Fruit fly (Drosophila melanogaster): ENCODE measurements around the gene CG4367.

Gene CG4367

DNA sequence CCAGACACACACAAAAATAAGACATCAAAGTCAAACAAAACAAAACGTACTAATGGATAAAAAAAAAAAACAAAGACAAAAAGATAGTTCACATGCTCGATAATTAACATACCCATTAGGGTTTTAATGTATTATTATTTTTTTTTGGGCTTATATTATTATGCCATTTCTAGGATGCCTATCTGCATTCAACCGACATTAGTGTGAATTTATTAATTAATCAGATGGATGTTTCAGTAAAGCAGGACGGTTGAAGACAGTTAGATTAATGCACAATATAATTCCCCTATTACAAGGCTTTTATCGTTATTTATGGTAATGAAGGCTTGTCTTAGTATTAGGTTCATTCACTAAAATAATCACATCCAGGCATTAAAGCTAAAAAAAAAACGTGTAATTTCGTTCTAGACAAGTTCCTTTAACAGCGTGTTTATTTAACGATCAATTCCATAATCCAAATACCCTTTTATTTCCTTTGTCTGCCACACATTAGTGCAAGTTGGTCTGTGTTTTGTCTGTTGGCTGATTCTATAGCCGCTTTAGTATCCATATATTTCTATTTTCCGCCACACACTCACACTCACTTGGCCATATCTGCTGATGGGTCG lies 39.4 kb downstream of the CG4367 start (continued):
- TF ChIP-seq CG11504 (tag; optimal IDR thresholded peaks at IDR 0.05) (peak; percentile 36), CoRest (tag; optimal IDR thresholded peaks at IDR 0.05) (peak; percentile 17), Oli (tag; optimal IDR thresholded peaks at IDR 0.05) (peak; percentile 19), CG18619 (GFP tag; optimal IDR thresholded peaks at IDR 0.05) (peak; percentile 12), CG13424 (tag; optimal IDR thresholded peaks at IDR 0.05) (peak; percentile 29), CG1792 (GFP tag; optimal IDR thresholded peaks at IDR 0.05) (no peak), seq (GFP tag; IDR thresholded peaks at IDR 0.05) (peak; percentile 29; the same call in 1 of the 2 replicates), CG2120 (GFP tag; optimal IDR thresholded peaks at IDR 0.05) (peak; percentile 16), disco-r (GFP tag; optimal IDR thresholded peaks at IDR 0.05) (no peak), CG17361 (GFP tag; IDR thresholded peaks at IDR 0.05) (peak; percentile 62; the same call in 2 of the 3 replicates), row (GFP tag; IDR thresholded peaks at IDR 0.05) (peak; percentile 32; the same call in 2 of the 3 replicates), CG10274 (GFP tag; optimal IDR thresholded peaks at IDR 0.05) (peak; percentile 22), CG1233 (GFP tag; optimal IDR thresholded peaks at IDR 0.05) (peak; percentile 0), Six4 (GFP tag; optimal IDR thresholded peaks at IDR 0.05) (no peak), cwo (GFP tag; optimal IDR thresholded peaks at IDR 0.05) (peak; percentile 34), CG12769 (tag; optimal IDR thresholded peaks at IDR 0.05) (peak; percentile 21), Nf-YA (GFP tag; IDR thresholded peaks at IDR 0.05) (no peak), ap (GFP tag; IDR thresholded peaks at IDR 0.05) (no peak), Xrp1 (GFP tag; IDR thresholded peaks at IDR 0.05) (0 out of 2 replicates have a peak, but pooled peaks have one; percentile 6)

DNA sequence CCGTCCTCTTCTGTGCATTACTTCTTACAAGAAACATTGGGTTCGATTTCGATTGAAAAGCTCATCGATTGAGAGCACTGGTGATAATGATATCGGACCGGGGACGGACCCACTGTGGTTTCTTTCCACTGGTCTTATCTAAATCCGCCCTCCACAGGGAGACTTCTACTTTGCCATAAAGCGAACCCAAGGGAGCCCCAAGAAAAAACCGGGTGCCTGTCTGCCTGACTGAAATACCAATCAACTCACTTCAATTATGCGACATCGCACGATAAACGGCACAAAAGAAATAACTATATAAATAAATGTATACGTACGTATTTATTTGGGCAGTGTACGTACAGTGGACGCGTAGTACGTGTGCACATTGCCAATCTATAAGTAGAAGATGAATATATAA lies 40.0 kb downstream of the CG4367 start:
- no peak for TF ChIP-seq Hand (GFP tag; optimal IDR thresholded peaks at IDR 0.05)
- no peak for TF ChIP-seq CG4424 (GFP tag; optimal IDR thresholded peaks at IDR 0.05)
- 0 out of 2 replicates have a peak, but pooled peaks have one; percentile 9 for TF ChIP-seq Ada2b (GFP tag; IDR thresholded peaks at IDR 0.05)
- TF ChIP-seq CG8290 (GFP tag; optimal IDR thresholded peaks at IDR 0.05), result no peak
- peak in 1 of 2 experiments; percentile 12 for TF ChIP-seq CG8290 (tag; optimal IDR thresholded peaks at IDR 0.05)
- TF ChIP-seq rib (GFP tag; IDR thresholded peaks at IDR 0.05), result 0 out of 2 replicates have a peak, but pooled peaks have one; percentile 30
- TF ChIP-seq NFAT (GFP tag; IDR thresholded peaks at IDR 0.05), result peak; percentile 55; the same call in 1 of the 2 replicates
- TF ChIP-seq ftz-f1 (GFP tag; optimal IDR thresholded peaks at IDR 0.05), result no peak
- TF ChIP-seq Drgx (GFP tag; IDR thresholded peaks at IDR 0.05), result 0 out of 2 replicates have a peak, but pooled peaks have one; percentile 13
- no peak for TF ChIP-seq slou (GFP tag; optimal IDR thresholded peaks at IDR 0.05)
- peak; percentile 14 for TF ChIP-seq kni (GFP tag; optimal IDR thresholded peaks at IDR 0.05)
- TF ChIP-seq cato (GFP tag; optimal IDR thresholded peaks at IDR 0.05; ENCODE audit: borderline replicate concordance), result no peak
- TF ChIP-seq CG18599 (GFP tag; optimal IDR thresholded peaks at IDR 0.05), result peak; percentile 64
- TF ChIP-seq CG13287 (GFP tag; IDR thresholded peaks at IDR 0.05; ENCODE audit: partially characterized antibody), result no peak
- peak; percentile 6; the same call in 1 of the 2 replicates for TF ChIP-seq Awh (GFP tag; IDR thresholded peaks at IDR 0.05)
- TF ChIP-seq Med (GFP tag), result peak; percentile 48
- TF ChIP-seq gfzf (GFP tag; optimal IDR thresholded peaks at IDR 0.05), result no peak
- TF ChIP-seq fd96Cb (tag; optimal IDR thresholded peaks at IDR 0.05), result no peak
- no peak for TF ChIP-seq HLH4C (GFP tag; IDR thresholded peaks at IDR 0.05; ENCODE audit: partially characterized antibody)
- TF ChIP-seq Lim3 (GFP tag; IDR thresholded peaks at IDR 0.05), result no peak
- peak; percentile 43 for TF ChIP-seq cwo (GFP tag; optimal IDR thresholded peaks at IDR 0.05)
- 0 out of 3 replicates have a peak, but pooled peaks have one; percentile 20 for TF ChIP-seq CG34422 (GFP tag; IDR thresholded peaks at IDR 0.05)
- peak; percentile 58 for TF ChIP-seq mirr (GFP tag; optimal IDR thresholded peaks at IDR 0.05)
- no peak for TF ChIP-seq CG13123 (GFP tag; optimal IDR thresholded peaks at IDR 0.05)
- TF ChIP-seq shn (GFP tag; optimal IDR thresholded peaks at IDR 0.05), result no peak
- no peak for TF ChIP-seq Lhr (GFP tag; optimal IDR thresholded peaks at IDR 0.05)
- TF ChIP-seq CG10366 (GFP tag; IDR thresholded peaks at IDR 0.05), result peak; percentile 29; the same call in 1 of the 2 replicates
- peak; percentile 66 for TF ChIP-seq sens (GFP tag)
- TF ChIP-seq CG17829 (tag; optimal IDR thresholded peaks at IDR 0.05), result no peak
- TF ChIP-seq pan (optimal IDR thresholded peaks at IDR 0.05), result no peak
- TF ChIP-seq pan (GFP tag; optimal IDR thresholded peaks at IDR 0.05 in 1 of 2, IDR thresholded peaks at IDR 0.05 in 1 of 2), result no peak
- TF ChIP-seq eyg (GFP tag; optimal IDR thresholded peaks at IDR 0.05), result no peak
